Worm (Caenorhabditis elegans): ENCODE measurements around the gene clec-255.

- TF ChIP-seq B0261.1 (tag; optimal IDR thresholded peaks at IDR 0.05) (no peak), pha-4 (tag; optimal IDR thresholded peaks at IDR 0.05) (no peak), nhr-90 (tag; optimal IDR thresholded peaks at IDR 0.05) (no peak), egl-18 (GFP tag; IDR thresholded peaks at IDR 0.05) (no peak), unc-62 (GFP tag; optimal IDR thresholded peaks at IDR 0.05) (no peak), sea-2 (GFP tag; IDR thresholded peaks at IDR 0.05) (no peak)
Measured at ce11 chrV:18733942-18734341, 36.6 kb downstream of the clec-255 start.
